Worm (Caenorhabditis elegans) whole organism, late embryonic: ENCODE data around the gene cal-1.

Source experiments
- ceh-14 ChIP-seq: sonication (generic microtip); optimal IDR thresholded peaks from 2 replicates; lab custom pipeline; 2016; ENCODE audit warnings: missing genotype, missing genetic modification characterization, missing compliant biosample characterization
- fkh-10 ChIP-seq: fragments of 150-350 bp; optimal IDR thresholded peaks from 2 replicates; lab custom pipeline; 2014; ENCODE audit warnings: missing biosample characterization, missing genetic modification reagents, missing genetic modification characterization

DNA sequence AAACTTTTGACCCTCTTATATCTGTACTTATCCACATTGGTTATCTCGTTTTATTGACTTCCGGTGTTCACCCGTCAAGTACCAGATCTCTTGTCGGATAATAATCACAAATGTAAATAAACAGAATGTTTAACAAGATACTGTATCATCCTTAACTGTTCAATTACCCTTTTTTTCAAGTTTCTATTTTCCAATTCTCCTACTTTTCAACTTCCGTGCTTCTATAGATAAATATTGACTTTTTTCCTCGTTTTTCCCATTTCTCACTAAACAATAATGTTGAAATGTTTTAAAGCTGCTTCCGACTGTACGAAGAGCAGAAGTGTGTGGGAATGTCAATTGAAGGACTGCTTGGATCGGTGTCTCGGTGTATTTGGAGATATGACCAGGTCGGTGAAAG lies 30.1 kb downstream of the cal-1 start, which contains the start of gene inx-11:
- TF ChIP-seq fkh-10 (GFP tag; lab: Kevin White, UChicago) (no peak), ceh-14 (tag; lab: Kevin White, UChicago) (no peak)
